Worm (Caenorhabditis elegans) whole organism, late embryonic: ENCODE results near the gene npax-4.

ENCODE experiments used
- pha-2 ChIP-seq: sonication (generic microtip); optimal IDR thresholded peaks from 2 replicates; lab custom pipeline; 2017; ENCODE audit warnings: mild to moderate bottlenecking, missing genetic modification characterization, missing compliant biosample characterization
- tbx-2 ChIP-seq: sonication (generic microtip); optimal IDR thresholded peaks from 2 replicates; lab custom pipeline; 2016; ENCODE audit warnings: missing genetic modification characterization, missing compliant biosample characterization

ce11 chrIV:8921956-8922355 lies 42.2 kb upstream of the npax-4 start, which contains the start of gene D1046.16:
- no peak for TF ChIP-seq pha-2 (tag; lab: Kevin White, UChicago)
- no peak for TF ChIP-seq tbx-2
